Worm (Caenorhabditis elegans): Measurements from ENCODE around the gene ZK1307.3.

DNA sequence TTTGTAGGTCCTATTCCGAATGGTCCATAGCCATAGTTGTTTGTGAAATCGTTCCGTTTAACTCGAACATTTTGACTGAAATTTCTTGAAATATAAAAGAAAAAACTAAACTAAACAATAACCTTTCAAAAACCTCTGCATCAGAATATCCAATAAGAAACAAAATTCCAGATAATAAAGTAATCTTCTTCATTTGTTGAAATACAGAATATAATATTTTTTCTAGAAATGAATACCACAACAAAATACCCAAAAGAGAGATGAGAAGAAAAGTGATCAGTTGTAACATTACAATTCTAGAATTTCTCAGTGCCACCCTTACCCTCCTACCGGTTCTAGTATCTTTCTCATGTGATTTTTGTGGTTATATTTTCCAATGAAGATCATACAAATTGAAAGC is 860 bp upstream of the ZK1307.3 start, which contains the start of gene ZK1307.2:
- TF ChIP-seq dao-5 (tag; optimal IDR thresholded peaks at IDR 0.05) (no peak), him-1 (tag; optimal IDR thresholded peaks at IDR 0.05) (no peak)
